Worm (Caenorhabditis elegans): ENCODE measurements around the gene E04F6.4.
A peak's percentile ranks its signal among the peaks of the same experiment; 100 is the strongest.

The E04F6.4 gene

DNA sequence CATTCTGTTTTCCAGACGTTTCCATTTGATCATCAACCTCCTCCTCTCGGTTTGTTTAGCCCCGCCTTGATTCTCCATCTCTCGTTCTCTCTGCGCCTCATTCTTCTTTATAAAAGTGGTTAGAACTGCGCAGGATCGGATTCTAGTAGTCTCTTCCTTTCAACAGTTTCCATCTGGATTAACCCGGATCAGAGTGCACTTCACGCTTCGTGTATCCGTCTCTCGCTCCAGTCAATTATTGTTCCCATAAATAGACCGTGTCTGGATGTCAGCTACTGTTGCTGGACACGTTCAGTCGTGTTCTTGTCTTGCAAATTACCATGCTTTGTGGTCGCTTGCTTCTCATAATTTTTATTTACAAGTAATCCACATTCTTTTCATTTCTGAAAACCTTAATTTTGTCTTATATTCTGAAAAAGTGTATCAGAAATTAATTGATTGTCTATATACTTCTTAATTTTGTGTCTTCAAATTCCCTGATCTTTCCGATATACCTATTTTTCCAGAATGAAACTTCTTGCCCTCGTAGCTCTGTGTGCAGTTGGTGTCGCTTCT lies 39.5 kb downstream of the E04F6.4 start, which contains the start of gene F32A5.4:
Gene F32A5.4, plus strand, starts transcription at position 505 of the 555 bp plus-strand sequence.
- no peak for TF ChIP-seq nhr-28 (tag; optimal IDR thresholded peaks at IDR 0.05)
- TF ChIP-seq isw-1 (GFP tag; IDR thresholded peaks at IDR 0.05) = no peak
- no peak for TF ChIP-seq unc-130 (tag; optimal IDR thresholded peaks at IDR 0.05)
- TF ChIP-seq fkh-4 (tag; optimal IDR thresholded peaks at IDR 0.05; ENCODE audit: borderline replicate concordance) = no peak
- peak; percentile 38 for TF ChIP-seq grh-1 (GFP tag; IDR thresholded peaks at IDR 0.05)
- TF ChIP-seq nhr-20 (tag; optimal IDR thresholded peaks at IDR 0.05) = peak; percentile 17
- no peak for TF ChIP-seq C34B4.2 (tag; optimal IDR thresholded peaks at IDR 0.05)
- TF ChIP-seq swsn-7 (tag; optimal IDR thresholded peaks at IDR 0.05) = peak; percentile 19
- TF ChIP-seq xbp-1 (tag; optimal IDR thresholded peaks at IDR 0.05) = no peak
- peak; percentile 4 for TF ChIP-seq nhr-71 (tag; optimal IDR thresholded peaks at IDR 0.05)
- TF ChIP-seq elt-3 (tag; optimal IDR thresholded peaks at IDR 0.05) = no peak
- TF ChIP-seq rnt-1 (tag; optimal IDR thresholded peaks at IDR 0.05) = no peak
- no peak for TF ChIP-seq irx-1 (tag; optimal IDR thresholded peaks at IDR 0.05)
- TF ChIP-seq dsc-1 (tag; optimal IDR thresholded peaks at IDR 0.05) = no peak
- no peak for TF ChIP-seq mef-2 (tag; optimal IDR thresholded peaks at IDR 0.05)
- TF ChIP-seq skn-1 (tag; optimal IDR thresholded peaks at IDR 0.05) = no peak
- no peak for TF ChIP-seq aha-1 (tag; optimal IDR thresholded peaks at IDR 0.05)
- no peak for TF ChIP-seq lir-3 (tag; optimal IDR thresholded peaks at IDR 0.05; ENCODE audit: poor library complexity)
- TF ChIP-seq nhr-12 (tag; optimal IDR thresholded peaks at IDR 0.05) = no peak
- TF ChIP-seq mab-9 (GFP tag; IDR thresholded peaks at IDR 0.05) = no peak
- TF ChIP-seq elt-2 (tag; optimal IDR thresholded peaks at IDR 0.05) = no peak
- peak; percentile 22 for TF ChIP-seq lin-14 (GFP tag; optimal IDR thresholded peaks at IDR 0.05)
- no peak for TF ChIP-seq nhr-47 (tag; optimal IDR thresholded peaks at IDR 0.05)
- no peak for TF ChIP-seq sptf-1 (tag; optimal IDR thresholded peaks at IDR 0.05)
- TF ChIP-seq egl-27 (tag; optimal IDR thresholded peaks at IDR 0.05) = no peak
- no peak for TF ChIP-seq lin-13 (GFP tag; optimal IDR thresholded peaks at IDR 0.05)
- TF ChIP-seq pax-3 (tag; optimal IDR thresholded peaks at IDR 0.05) = no peak
- no peak for TF ChIP-seq Y116A8C.19 (tag; optimal IDR thresholded peaks at IDR 0.05; ENCODE audit: borderline replicate concordance)
- TF ChIP-seq lin-39 (tag; optimal IDR thresholded peaks at IDR 0.05) = no peak
- no peak for TF ChIP-seq nhr-19 (GFP tag; conservative IDR thresholded peaks at IDR 0.05)
- TF ChIP-seq fkh-10 (GFP tag; optimal IDR thresholded peaks at IDR 0.05) = no peak
- TF ChIP-seq pqm-1 (tag; optimal IDR thresholded peaks at IDR 0.05) = no peak
- no peak for TF ChIP-seq aly-2 (tag; optimal IDR thresholded peaks at IDR 0.05)
- TF ChIP-seq efl-1 (optimal IDR thresholded peaks at IDR 0.05) = no peak
- peak in 1 of 2 experiments; percentile 75 for TF ChIP-seq efl-1 (GFP tag; optimal IDR thresholded peaks at IDR 0.05 in 1 of 2)
- no peak for TF ChIP-seq tlp-1 (tag; optimal IDR thresholded peaks at IDR 0.05)
- TF ChIP-seq ceh-82 (tag; optimal IDR thresholded peaks at IDR 0.05) = no peak
- peak; percentile 4 for TF ChIP-seq mep-1 (tag; optimal IDR thresholded peaks at IDR 0.05)
- TF ChIP-seq unc-86 (tag; optimal IDR thresholded peaks at IDR 0.05) = no peak
- TF ChIP-seq lin-15B (tag; optimal IDR thresholded peaks at IDR 0.05) = no peak
- TF ChIP-seq ama-1 (optimal IDR thresholded peaks at IDR 0.05) = peak; percentile 6
- no peak for TF ChIP-seq jun-1 (tag; optimal IDR thresholded peaks at IDR 0.05)
- no peak for TF ChIP-seq ceh-88 (GFP tag; IDR thresholded peaks at IDR 0.05)
- no peak for TF ChIP-seq lsy-2 (tag; optimal IDR thresholded peaks at IDR 0.05)
- no peak for TF ChIP-seq zag-1 (tag; optimal IDR thresholded peaks at IDR 0.05)
- TF ChIP-seq dpl-1 (GFP tag; optimal IDR thresholded peaks at IDR 0.05) = no peak
- TF ChIP-seq fkh-8 (tag; optimal IDR thresholded peaks at IDR 0.05) = no peak
- TF ChIP-seq blmp-1 (tag; optimal IDR thresholded peaks at IDR 0.05) = peak; percentile 40
- TF ChIP-seq C16A3.4 (tag; optimal IDR thresholded peaks at IDR 0.05) = no peak
- TF ChIP-seq tbx-2 (tag; optimal IDR thresholded peaks at IDR 0.05) = no peak
- no peak for TF ChIP-seq nhr-237 (tag; optimal IDR thresholded peaks at IDR 0.05)
- no peak for TF ChIP-seq ces-1 (GFP tag; optimal IDR thresholded peaks at IDR 0.05)
- TF ChIP-seq hlh-4 (tag; optimal IDR thresholded peaks at IDR 0.05) = no peak
- no peak for TF ChIP-seq lin-35 (GFP tag; optimal IDR thresholded peaks at IDR 0.05)
- TF ChIP-seq unc-30 (tag; optimal IDR thresholded peaks at IDR 0.05) = no peak
